Worm (Caenorhabditis elegans): Measurements from ENCODE around the gene pqn-79.

ce11 chrIV:15616971-15617370, 21.6 kb downstream of the pqn-79 start, which contains the start of gene Y105C5A.8:
- no peak for TF ChIP-seq ztf-23 (GFP tag; IDR thresholded peaks at IDR 0.05)
- TF ChIP-seq tab-1 (GFP tag; IDR thresholded peaks at IDR 0.05), result no peak
- no peak for TF ChIP-seq ref-1 (GFP tag; conservative IDR thresholded peaks at IDR 0.05)
- no peak for TF ChIP-seq ztf-29 (GFP tag; IDR thresholded peaks at IDR 0.05)
- TF ChIP-seq flt-1 (GFP tag; IDR thresholded peaks at IDR 0.05), result no peak

Measured in whole organism, midembryonic.